Worm (Caenorhabditis elegans) whole organism, L2 larva: ENCODE results near the gene fust-1.

Experiments
- Y55F3AM.14 ChIP-seq: fragments of 200-800 bp; sonication (Bioruptor generic); optimal IDR thresholded peaks from 2 replicates; lab custom pipeline; 2018; ENCODE audit warnings: mild to moderate bottlenecking, missing genetic modification characterization, missing compliant biosample characterization
- ZK546.5 ChIP-seq: sonication (generic microtip); optimal IDR thresholded peaks from 2 replicates; lab custom pipeline; 2017; ENCODE audit warnings: missing biosample characterization, missing genetic modification characterization
- egl-27 ChIP-seq: sonication (generic microtip); optimal IDR thresholded peaks from 3 replicates; lab custom pipeline; 2017; ENCODE audit warnings: missing biosample characterization, missing genetic modification reagents, missing genetic modification characterization
- elt-1 ChIP-seq: fragments of 150-350 bp; optimal IDR thresholded peaks from 2 replicates; lab custom pipeline; 2014; ENCODE audit warnings: missing biosample characterization, missing genetic modification characterization
- elt-3 ChIP-seq: sonication (generic microtip); optimal IDR thresholded peaks from 2 replicates; lab custom pipeline; 2017; ENCODE audit warnings: missing biosample characterization, missing genetic modification characterization
- lin-13 ChIP-seq: fragments of 150-350 bp; optimal IDR thresholded peaks from 2 replicates; lab custom pipeline; 2014; ENCODE audit warnings: missing biosample characterization, missing genetic modification reagents, missing genetic modification characterization
- mbf-1 ChIP-seq: sonication (generic microtip); optimal IDR thresholded peaks from 2 replicates; lab custom pipeline; 2017; ENCODE audit warnings: missing biosample characterization, missing genetic modification characterization
- nhr-21 ChIP-seq: fragments of 150-350 bp; optimal IDR thresholded peaks from 2 replicates; lab custom pipeline; 2014; ENCODE audit warnings: missing biosample characterization, missing genetic modification characterization
- sem-4 ChIP-seq: fragments of 150-350 bp; optimal IDR thresholded peaks from 2 replicates; lab custom pipeline; 2014; ENCODE audit warnings: missing biosample characterization, missing genetic modification reagents, missing genetic modification characterization
- ztf-11 ChIP-seq: sonication (generic microtip); optimal IDR thresholded peaks from 2 replicates; lab custom pipeline; 2017; ENCODE audit warnings: missing biosample characterization, missing genetic modification characterization
- ztf-4 ChIP-seq: fragments of 150-350 bp; optimal IDR thresholded peaks from 2 replicates; lab custom pipeline; 2014; ENCODE audit warnings: missing biosample characterization, missing genetic modification characterization

Gene fust-1

DNA sequence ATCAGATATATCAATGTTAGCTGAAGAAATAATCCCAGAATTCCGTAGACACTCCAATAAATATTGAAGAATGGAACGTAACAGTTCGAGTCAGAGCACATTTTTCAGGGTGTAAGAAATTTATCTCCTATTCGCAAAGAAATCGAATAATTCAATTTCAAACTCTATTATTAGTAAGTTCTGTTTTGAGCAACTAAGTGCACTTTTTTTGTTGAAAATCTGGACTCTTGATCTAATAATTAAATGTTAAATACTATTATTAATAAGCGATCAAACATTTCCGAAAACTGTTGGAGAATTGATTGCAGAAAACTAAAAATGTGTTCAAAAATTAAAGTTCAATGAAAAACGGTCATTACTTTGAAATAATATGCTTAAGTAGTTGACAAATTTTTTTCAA, 50.7 kb downstream of the fust-1 start, which contains the start of gene srd-56:
Gene srd-56 (minus strand): TSS at position 101 of the 400 bp plus-strand sequence.
- no peak for TF ChIP-seq nhr-21
- no peak for TF ChIP-seq ztf-11
- TF ChIP-seq lin-13, result no peak
- no peak for TF ChIP-seq ZK546.5 (tag; lab: Kevin White, UChicago)
- TF ChIP-seq elt-3 (tag; lab: Kevin White, UChicago), result no peak
- TF ChIP-seq egl-27 (tag; lab: Kevin White, UChicago), result no peak

DNA sequence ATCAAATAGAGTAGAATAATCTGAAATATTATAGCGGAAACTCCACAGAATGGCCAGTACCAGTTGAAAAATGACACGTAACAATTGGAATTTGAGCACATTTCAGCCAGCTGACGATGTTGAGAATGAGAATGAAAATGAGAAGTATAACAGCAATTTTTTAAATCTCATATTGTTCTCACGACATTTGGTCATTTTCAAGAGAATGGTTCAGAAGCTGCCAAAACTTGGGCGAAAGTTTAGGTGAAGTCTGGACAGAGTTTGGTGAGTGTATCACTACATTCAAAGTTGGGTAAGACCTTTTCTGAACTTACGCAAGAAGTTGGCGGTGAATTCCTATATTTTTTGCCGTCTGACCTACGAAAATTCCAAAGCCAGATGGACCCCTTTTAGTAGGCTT, 52.6 kb downstream of the fust-1 start, which contains the start of gene srd-58:
Gene srd-58 (minus strand): TSS at position 101 of the 400 bp plus-strand sequence.
- TF ChIP-seq elt-1 (tag; lab: Kevin White, UChicago), result no peak
- no peak for TF ChIP-seq Y55F3AM.14 (GFP tag; lab: Kevin White, UChicago)
- TF ChIP-seq sem-4 (tag; lab: Kevin White, UChicago), result no peak
- no peak for TF ChIP-seq mbf-1 (tag; lab: Kevin White, UChicago)
- no peak for TF ChIP-seq ztf-4
